Worm (Caenorhabditis elegans) whole organism, early embryonic: Measurements from ENCODE around the gene R05D8.9.

Experiments used
- B0310.2 ChIP-seq: sonication (generic microtip); optimal IDR thresholded peaks from 2 replicates; lab custom pipeline; 2016; ENCODE audit warnings: mild to moderate bottlenecking, missing genetic modification characterization, missing compliant biosample characterization
- F13C5.2 ChIP-seq: sonication (generic microtip); optimal IDR thresholded peaks from 2 replicates; lab custom pipeline; 2017; ENCODE audit warnings: mild to moderate bottlenecking, missing genetic modification characterization, inconsistent platforms, missing compliant biosample characterization
- aly-1 ChIP-seq: sonication (generic microtip); optimal IDR thresholded peaks from 2 replicates; lab custom pipeline; 2016; ENCODE audit warnings: missing genetic modification characterization, missing compliant biosample characterization
- ama-1 ChIP-seq: fragments of 150-350 bp; optimal IDR thresholded peaks from 2 replicates; lab custom pipeline; 2014
- ceh-13 ChIP-seq: fragments of 200-800 bp; sonication (Bioruptor generic); optimal IDR thresholded peaks from 2 replicates; lab custom pipeline; 2018; ENCODE audit warnings: mild to moderate bottlenecking, missing genetic modification characterization, missing compliant biosample characterization
- ceh-36 ChIP-seq: sonication (generic microtip); optimal IDR thresholded peaks from 2 replicates; lab custom pipeline; 2016; ENCODE audit warnings: missing genetic modification characterization, inconsistent platforms, missing compliant biosample characterization
- ets-7 ChIP-seq: sonication (generic microtip); optimal IDR thresholded peaks from 2 replicates; lab custom pipeline; 2016; ENCODE audit warnings: missing genotype, missing genetic modification characterization, missing compliant biosample characterization
- flt-1 ChIP-seq: fragments of 200-800 bp; sonication (Bioruptor generic); IDR thresholded peaks from 2 replicates; pipeline ENCODE4 v1.3.6; 2022; ENCODE audit warnings: missing genetic modification characterization, missing compliant biosample characterization
- hmbx-1 ChIP-seq: sonication (generic microtip); optimal IDR thresholded peaks from 2 replicates; lab custom pipeline; 2016; ENCODE audit warnings: mild to moderate bottlenecking, missing genetic modification characterization, missing compliant biosample characterization
- hmg-4 ChIP-seq: fragments of 200-800 bp; sonication (Bioruptor generic); optimal IDR thresholded peaks from 2 replicates; lab custom pipeline; 2018; ENCODE audit warnings: mild to moderate bottlenecking, missing genetic modification characterization, missing compliant biosample characterization
- hnd-1 ChIP-seq: sonication (generic microtip); optimal IDR thresholded peaks from 2 replicates; lab custom pipeline; 2016; ENCODE audit warnings: missing genetic modification characterization, missing compliant biosample characterization
- pes-1 ChIP-seq: fragments of 200-800 bp; sonication (Bioruptor generic); IDR thresholded peaks from 2 replicates; pipeline ENCODE4 v1.3.6; 2022; ENCODE audit warnings: missing genetic modification reagents, missing genetic modification characterization, missing compliant biosample characterization
- scrt-1 ChIP-seq: fragments of 200-800 bp; sonication (Bioruptor generic); IDR thresholded peaks from 2 replicates; pipeline ENCODE4 v1.3.6; 2022; ENCODE audit warnings: missing genetic modification characterization, missing compliant biosample characterization
- sea-1 ChIP-seq: fragments of 200-800 bp; sonication (Bioruptor generic); conservative IDR thresholded peaks from 2 replicates; pipeline ENCODE4 v1.3.6; 2022; ENCODE audit warnings: missing genetic modification characterization, missing compliant biosample characterization
- tbx-11 ChIP-seq: fragments of 200-800 bp; sonication (Bioruptor generic); IDR thresholded peaks from 2 replicates; pipeline ENCODE4 v1.3.6; 2022; ENCODE audit warnings: missing genetic modification characterization, missing compliant biosample characterization
- tbx-37 ChIP-seq: fragments of 200-800 bp; sonication (Bioruptor generic); conservative IDR thresholded peaks from 2 replicates; pipeline ENCODE4 v1.3.6; 2022; ENCODE audit warnings: missing genetic modification reagents, missing genetic modification characterization, missing compliant biosample characterization
- tra-4 ChIP-seq: sonication (generic microtip); optimal IDR thresholded peaks from 2 replicates; lab custom pipeline; 2017; ENCODE audit warnings: missing genetic modification characterization, missing compliant biosample characterization

Gene R05D8.9

DNA sequence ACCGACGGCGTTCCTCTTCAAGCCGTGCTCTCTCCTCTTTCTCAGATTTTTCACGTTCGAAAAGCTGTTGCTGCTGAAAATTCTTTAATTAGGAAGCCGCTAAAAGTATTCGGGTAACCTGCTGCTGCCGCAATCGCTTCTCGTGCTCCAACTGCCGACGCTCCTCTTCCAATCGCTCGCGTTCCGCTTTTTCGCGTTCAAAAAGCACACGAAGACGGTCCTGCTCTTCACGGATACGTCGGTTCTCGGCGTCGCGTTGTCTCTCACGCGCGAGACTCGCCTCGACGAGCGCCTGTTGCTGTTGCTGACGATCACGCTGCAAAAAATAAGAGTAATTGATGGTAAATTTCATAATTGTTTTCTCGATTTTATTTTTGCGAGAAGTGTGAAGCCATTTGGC lies 33.3 kb upstream of the R05D8.9 start:
- TF ChIP-seq pes-1 (no peak), tra-4 (no peak), B0310.2 (tag; lab: Kevin White, UChicago) (no peak), ceh-13 (GFP tag; lab: Kevin White, UChicago) (no peak), flt-1 (GFP tag; lab: Robert Waterston, UW) (no peak), F13C5.2 (tag; lab: Kevin White, UChicago) (no peak), tbx-11 (GFP tag; lab: Robert Waterston, UW) (no peak), scrt-1 (GFP tag; lab: Robert Waterston, UW) (no peak), ama-1 (lab: Kevin White, UChicago) (no peak), sea-1 (GFP tag; lab: Robert Waterston, UW) (no peak)

DNA sequence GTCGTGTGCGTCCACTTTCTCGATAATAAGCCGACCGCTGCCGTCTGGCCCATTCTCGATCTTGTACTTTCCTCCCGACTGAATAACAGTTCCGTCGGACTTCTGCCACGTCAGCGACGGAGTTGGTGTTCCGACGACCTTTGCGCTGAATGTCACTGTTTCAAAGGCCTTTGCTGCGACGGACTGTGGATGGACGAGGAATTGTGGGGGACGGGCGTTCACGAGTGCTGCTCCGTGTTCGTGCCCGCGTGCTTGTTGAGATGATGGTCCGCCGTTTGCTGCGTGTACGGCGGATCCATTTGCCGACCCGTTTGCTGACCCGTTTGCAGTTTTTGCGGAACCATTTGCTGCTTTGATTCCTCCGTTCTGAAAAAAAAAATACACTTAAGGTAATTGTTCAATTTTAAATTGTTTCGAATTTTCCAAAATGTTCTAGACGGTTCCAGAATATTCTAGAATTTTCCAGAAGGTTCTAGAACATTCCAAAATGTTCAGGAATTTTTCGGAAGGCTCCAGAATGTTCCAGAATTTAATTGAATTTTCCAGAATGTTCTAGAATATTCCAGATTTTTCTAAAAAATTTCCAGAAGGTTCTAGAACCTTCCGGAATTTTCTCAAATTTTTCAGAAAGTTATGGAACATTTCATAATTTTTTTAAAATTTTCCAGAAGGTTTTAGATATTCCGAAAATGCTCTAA lies 32.0 kb upstream of the R05D8.9 start:
- no peak for TF ChIP-seq ama-1 (lab: Kevin White, UChicago)
- TF ChIP-seq B0310.2 (tag; lab: Kevin White, UChicago) = no peak
- no peak for TF ChIP-seq scrt-1 (GFP tag; lab: Robert Waterston, UW)
- no peak for TF ChIP-seq hnd-1 (tag; lab: Kevin White, UChicago)
- no peak for TF ChIP-seq ets-7 (tag; lab: Kevin White, UChicago)
- TF ChIP-seq tbx-11 (GFP tag; lab: Robert Waterston, UW) = no peak
- TF ChIP-seq flt-1 (GFP tag; lab: Robert Waterston, UW) = no peak
- no peak for TF ChIP-seq sea-1 (GFP tag; lab: Robert Waterston, UW)
- no peak for TF ChIP-seq hmbx-1
- no peak for TF ChIP-seq tbx-37
- no peak for TF ChIP-seq tra-4
- TF ChIP-seq F13C5.2 (tag; lab: Kevin White, UChicago) = no peak
- TF ChIP-seq aly-1 (tag; lab: Kevin White, UChicago) = no peak
- TF ChIP-seq ceh-13 (GFP tag; lab: Kevin White, UChicago) = no peak
- no peak for TF ChIP-seq hmg-4 (GFP tag; lab: Kevin White, UChicago)
- no peak for TF ChIP-seq ceh-36
- TF ChIP-seq pes-1 = no peak

DNA sequence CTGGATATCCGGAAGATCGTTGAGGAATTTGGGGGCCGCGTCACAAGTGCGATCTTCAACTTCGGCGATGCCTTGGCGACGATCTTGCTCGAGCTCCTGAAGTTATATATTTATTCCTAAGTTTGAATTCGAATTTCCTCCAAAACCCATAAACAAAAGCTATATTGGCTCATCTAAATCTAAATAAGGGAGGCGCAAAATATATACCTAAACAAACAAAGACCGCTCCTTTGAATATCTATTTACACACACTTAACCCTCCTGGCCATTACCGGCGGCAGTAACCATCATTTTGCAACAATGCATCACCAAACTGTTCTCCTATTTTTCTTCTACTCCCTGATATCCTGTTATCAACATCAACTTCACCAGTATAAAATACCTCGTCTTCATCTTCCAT lies 28.6 kb upstream of the R05D8.9 start, which contains the start of gene F54E2.2:
F54E2.2 (plus strand) TSS at position 301 of the 400 bp plus-strand sequence.
- TF ChIP-seq sea-1 (GFP tag; lab: Robert Waterston, UW) = no peak
- no peak for TF ChIP-seq tbx-11 (GFP tag; lab: Robert Waterston, UW)
- TF ChIP-seq F13C5.2 (tag; lab: Kevin White, UChicago) = no peak
- no peak for TF ChIP-seq scrt-1 (GFP tag; lab: Robert Waterston, UW)
- TF ChIP-seq B0310.2 (tag; lab: Kevin White, UChicago) = no peak
- no peak for TF ChIP-seq aly-1 (tag; lab: Kevin White, UChicago)
- no peak for TF ChIP-seq tra-4
- no peak for TF ChIP-seq ets-7 (tag; lab: Kevin White, UChicago)
- TF ChIP-seq hmg-4 (GFP tag; lab: Kevin White, UChicago) = no peak
- no peak for TF ChIP-seq tbx-37
- no peak for TF ChIP-seq ceh-13 (GFP tag; lab: Kevin White, UChicago)
- TF ChIP-seq hnd-1 (tag; lab: Kevin White, UChicago) = no peak
- no peak for TF ChIP-seq ceh-36
- no peak for TF ChIP-seq ama-1 (lab: Kevin White, UChicago)
- TF ChIP-seq flt-1 (GFP tag; lab: Robert Waterston, UW) = no peak
- TF ChIP-seq hmbx-1 = no peak
- no peak for TF ChIP-seq pes-1

DNA sequence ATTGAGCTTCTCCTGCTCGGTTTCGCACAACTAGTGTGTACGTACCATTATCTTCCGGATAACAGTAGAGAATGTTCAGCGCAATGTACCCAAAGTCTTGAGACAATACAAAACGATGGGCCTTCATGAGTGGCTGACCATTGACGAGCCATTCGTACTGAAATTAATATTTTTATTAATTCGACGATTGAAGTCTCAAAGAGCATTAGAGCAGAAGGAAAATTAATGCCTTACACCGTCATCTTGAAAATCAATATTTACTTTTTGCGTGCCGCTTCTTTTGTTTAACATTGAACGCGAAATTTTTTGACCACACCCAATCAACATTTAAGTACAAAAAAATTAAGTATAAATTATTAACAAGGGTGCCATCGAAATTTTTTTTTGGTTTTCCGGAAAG lies 25.6 kb upstream of the R05D8.9 start:
- TF ChIP-seq hmbx-1 (no peak), aly-1 (tag; lab: Kevin White, UChicago) (no peak), tbx-37 (no peak), tra-4 (no peak), hmg-4 (GFP tag; lab: Kevin White, UChicago) (no peak), hnd-1 (tag; lab: Kevin White, UChicago) (no peak), flt-1 (GFP tag; lab: Robert Waterston, UW) (no peak), pes-1 (no peak), scrt-1 (GFP tag; lab: Robert Waterston, UW) (no peak), sea-1 (GFP tag; lab: Robert Waterston, UW) (no peak)

DNA sequence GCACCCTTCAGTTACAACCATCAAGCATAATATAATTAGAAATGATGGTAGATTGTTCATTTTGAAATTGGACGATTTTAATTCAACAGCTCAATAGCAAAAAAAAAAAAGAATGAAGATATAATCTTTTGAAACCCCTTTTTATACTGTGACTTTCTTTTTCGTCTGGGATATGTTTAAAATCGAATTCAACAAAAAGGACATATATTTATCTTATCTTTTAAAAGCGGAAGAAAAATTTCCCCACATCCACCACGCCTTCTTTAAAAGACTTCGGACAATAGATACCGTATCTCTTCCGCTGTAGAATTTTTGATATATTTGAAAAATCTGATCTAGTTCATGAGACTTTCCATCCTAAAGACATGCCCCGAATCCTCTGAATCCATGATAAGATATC lies 13.4 kb upstream of the R05D8.9 start, which contains the start of gene R05D8.11:
R05D8.11 (minus strand) TSS at position 101 of the 400 bp plus-strand sequence.
- TF ChIP-seq hmg-4 (GFP tag; lab: Kevin White, UChicago) (no peak), B0310.2 (tag; lab: Kevin White, UChicago) (no peak), F13C5.2 (tag; lab: Kevin White, UChicago) (no peak), aly-1 (tag; lab: Kevin White, UChicago) (no peak), hnd-1 (tag; lab: Kevin White, UChicago) (no peak)

DNA sequence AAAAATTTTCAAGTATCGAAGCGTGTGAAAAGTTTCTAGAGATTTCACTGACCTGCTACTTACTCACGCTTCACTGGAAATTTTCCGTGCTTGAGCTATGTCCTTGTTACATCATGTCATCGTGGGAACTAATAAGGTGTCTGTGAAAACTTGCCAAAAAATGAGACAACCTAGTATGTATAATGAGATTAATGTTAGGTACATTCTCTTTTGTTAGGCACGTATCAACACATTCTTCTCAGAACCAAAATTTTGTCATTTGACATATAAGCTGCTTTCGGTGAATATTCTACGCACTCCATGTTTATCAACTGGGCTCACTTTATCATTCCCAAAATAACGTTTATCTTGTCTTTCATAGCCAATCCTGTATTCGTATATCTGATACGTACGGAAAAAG lies 6.7 kb upstream of the R05D8.9 start, which contains the start of gene srj-18:
srj-18 (plus strand) TSS at position 301 of the 400 bp plus-strand sequence.
- TF ChIP-seq aly-1 (tag; lab: Kevin White, UChicago) (no peak), hnd-1 (tag; lab: Kevin White, UChicago) (no peak), tbx-37 (no peak), F13C5.2 (tag; lab: Kevin White, UChicago) (no peak), tra-4 (no peak), ceh-13 (GFP tag; lab: Kevin White, UChicago) (no peak), tbx-11 (GFP tag; lab: Robert Waterston, UW) (no peak), scrt-1 (GFP tag; lab: Robert Waterston, UW) (no peak), ceh-36 (no peak), flt-1 (GFP tag; lab: Robert Waterston, UW) (no peak), ama-1 (lab: Kevin White, UChicago) (no peak), B0310.2 (tag; lab: Kevin White, UChicago) (no peak), pes-1 (no peak), hmbx-1 (no peak), hmg-4 (GFP tag; lab: Kevin White, UChicago) (no peak), sea-1 (GFP tag; lab: Robert Waterston, UW) (no peak), ets-7 (tag; lab: Kevin White, UChicago) (no peak)

DNA sequence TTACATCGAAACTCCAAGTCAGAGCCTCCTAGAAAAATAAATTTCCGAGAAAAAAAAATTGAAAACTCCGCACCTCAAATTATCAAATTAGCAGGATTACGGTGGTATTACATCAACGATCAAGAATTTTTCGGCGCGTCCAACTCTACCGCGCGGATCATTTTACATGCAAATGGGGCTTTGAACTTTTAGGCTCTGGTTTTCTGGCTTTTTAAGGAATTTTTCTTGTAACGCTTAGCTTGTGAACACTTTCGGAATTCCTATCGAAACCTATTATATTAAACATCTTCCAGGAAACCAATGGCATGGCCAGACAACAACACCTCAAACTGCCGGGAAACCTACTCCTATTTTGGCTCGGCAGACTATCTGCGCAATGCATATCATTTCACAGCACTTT lies 4.2 kb upstream of the R05D8.9 start, which contains the start of gene srh-56:
srh-56 (plus strand) TSS at position 301 of the 400 bp plus-strand sequence.
- no peak for TF ChIP-seq ceh-13 (GFP tag; lab: Kevin White, UChicago)
- TF ChIP-seq hmbx-1 = no peak
- no peak for TF ChIP-seq tbx-11 (GFP tag; lab: Robert Waterston, UW)
- TF ChIP-seq ceh-36 = no peak
